Worm (Caenorhabditis elegans): ENCODE results near the gene T14G10.8.

- no peak for TF ChIP-seq ceh-31 (tag; optimal IDR thresholded peaks at IDR 0.05)
- TF ChIP-seq ceh-30 (tag; optimal IDR thresholded peaks at IDR 0.05), result no peak
- no peak for TF ChIP-seq ceh-24 (tag; optimal IDR thresholded peaks at IDR 0.05)
- no peak for TF ChIP-seq ceh-45 (GFP tag; IDR thresholded peaks at IDR 0.05)
- no peak for TF ChIP-seq T23F11.4 (GFP tag; optimal IDR thresholded peaks at IDR 0.05)
- no peak for TF ChIP-seq pha-4 (tag; optimal IDR thresholded peaks at IDR 0.05)
- no peak for TF ChIP-seq pax-1 (tag; optimal IDR thresholded peaks at IDR 0.05)
- no peak for TF ChIP-seq pros-1 (tag; optimal IDR thresholded peaks at IDR 0.05)
- no peak for TF ChIP-seq nhr-11 (tag; optimal IDR thresholded peaks at IDR 0.05)
- no peak for TF ChIP-seq hlh-6 (tag; optimal IDR thresholded peaks at IDR 0.05)
These were observed 9.0 kb downstream of the T14G10.8 start, which contains the start of gene K08F4.12 for ce11 chrIV:10137804-10138203.
